Worm (Caenorhabditis elegans): Measurements from ENCODE around the gene har-1.

Gene har-1

DNA sequence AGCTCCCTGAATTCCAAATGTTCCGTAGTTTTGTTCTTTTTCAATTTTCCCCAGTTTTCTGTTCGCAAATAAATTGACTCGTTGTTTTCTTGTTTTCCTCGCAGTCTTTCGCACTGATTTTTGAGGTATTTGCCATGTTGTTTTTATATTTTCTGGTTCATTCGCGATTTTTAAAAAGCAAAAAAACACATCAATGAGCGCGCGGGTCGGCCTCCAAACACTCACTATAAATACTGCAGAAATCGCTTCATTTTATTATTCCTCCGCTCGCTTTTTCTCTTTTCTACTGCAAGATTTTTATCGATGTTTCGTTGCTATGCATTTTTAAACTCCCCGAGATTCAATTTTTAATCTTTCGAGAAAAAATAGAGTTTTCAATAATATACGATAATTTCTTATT lies 974 bp downstream of the har-1 start:
- TF ChIP-seq unc-62 (GFP tag; optimal IDR thresholded peaks at IDR 0.05) = no peak

DNA sequence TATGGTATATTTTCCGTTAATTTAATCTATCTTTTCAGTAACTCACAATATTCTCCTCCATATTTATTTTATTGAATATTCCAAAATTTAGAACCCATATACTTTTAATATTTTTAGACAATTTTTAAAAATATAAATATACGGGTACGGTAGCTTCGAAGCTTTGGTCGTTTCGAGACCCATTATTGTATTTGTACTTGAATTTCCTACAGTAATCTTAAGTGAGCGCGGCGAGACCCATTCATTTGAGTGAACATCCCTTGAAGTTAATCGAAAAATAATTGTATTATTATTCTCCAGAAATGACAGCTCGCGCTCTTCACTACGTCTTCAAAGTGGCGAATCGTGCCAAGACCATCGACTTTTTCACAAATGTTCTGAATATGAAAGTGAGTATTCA lies 1.4 kb downstream of the har-1 start, which contains the start of gene glod-4:
Gene glod-4, plus strand, starts transcription at position 301 of the 400 bp plus-strand sequence.
- TF ChIP-seq unc-62 (GFP tag; optimal IDR thresholded peaks at IDR 0.05) = no peak

DNA sequence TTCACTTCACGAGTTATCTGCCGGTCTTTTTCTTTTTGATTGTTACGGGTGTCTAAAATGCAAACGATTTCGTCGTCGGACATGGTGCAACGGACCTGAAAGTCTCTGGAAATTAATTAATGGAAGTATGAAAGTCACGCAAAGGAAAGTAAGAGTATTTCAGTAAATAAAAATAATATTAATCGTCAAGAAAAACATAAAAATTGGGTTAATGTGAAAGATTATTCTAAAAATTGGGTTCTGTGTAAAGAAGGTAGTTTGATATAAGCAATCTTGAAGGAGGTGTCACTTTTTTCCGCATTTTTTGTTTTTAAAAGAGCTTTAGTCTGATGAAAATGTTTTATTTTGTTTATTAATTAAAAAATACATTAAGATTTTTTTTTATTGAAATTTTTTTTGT lies 5.4 kb downstream of the har-1 start, which contains the start of gene C16C10.9:
Gene C16C10.9, minus strand, starts transcription at position 101 of the 400 bp plus-strand sequence.
- no peak for TF ChIP-seq unc-62 (GFP tag; optimal IDR thresholded peaks at IDR 0.05)

DNA sequence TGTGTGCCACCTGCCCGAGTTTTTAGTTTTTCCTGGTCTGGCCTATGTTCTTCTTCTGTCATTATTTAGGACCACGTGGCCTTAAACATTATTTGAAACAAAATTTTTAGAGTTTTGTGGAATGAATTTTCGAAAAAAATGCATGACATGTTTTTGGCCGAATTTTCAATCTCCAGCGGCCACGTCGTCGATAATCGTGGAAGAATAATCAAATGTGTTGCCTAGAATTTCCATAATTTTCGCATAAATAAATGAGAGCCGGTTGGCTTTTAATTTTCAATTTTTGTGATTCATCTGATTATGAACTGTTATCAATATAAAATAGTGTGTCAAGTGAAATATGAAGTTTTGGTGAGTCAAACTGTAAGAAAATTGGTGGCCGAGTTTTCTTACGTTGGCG lies 9.1 kb downstream of the har-1 start, which contains the start of gene C01G12.16:
Gene C01G12.16, plus strand, starts transcription at position 301 of the 400 bp plus-strand sequence.
- no peak for TF ChIP-seq unc-62 (GFP tag; optimal IDR thresholded peaks at IDR 0.05)

DNA sequence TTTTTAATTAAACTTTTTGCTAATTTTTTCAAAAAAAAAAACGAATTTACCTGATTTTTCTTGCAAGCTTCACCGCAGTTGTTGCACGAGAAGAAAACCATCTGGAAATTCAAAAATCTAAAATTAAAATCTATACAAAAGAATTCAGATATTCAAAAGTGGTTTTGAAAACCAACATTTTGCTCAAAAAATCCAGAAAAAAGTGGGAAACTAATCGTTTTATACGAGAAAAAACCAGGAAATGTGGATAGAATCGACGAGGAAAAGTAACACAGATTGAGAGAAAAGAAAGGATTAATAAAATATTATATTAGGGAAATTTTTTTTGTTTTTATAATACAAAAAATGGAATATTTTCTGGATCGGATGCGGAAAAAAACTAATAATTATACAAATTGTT lies 12.2 kb downstream of the har-1 start, which contains the start of gene C16C10.8:
Gene C16C10.8, minus strand, starts transcription at position 101 of the 400 bp plus-strand sequence.
- TF ChIP-seq unc-62 (GFP tag; optimal IDR thresholded peaks at IDR 0.05) = no peak

DNA sequence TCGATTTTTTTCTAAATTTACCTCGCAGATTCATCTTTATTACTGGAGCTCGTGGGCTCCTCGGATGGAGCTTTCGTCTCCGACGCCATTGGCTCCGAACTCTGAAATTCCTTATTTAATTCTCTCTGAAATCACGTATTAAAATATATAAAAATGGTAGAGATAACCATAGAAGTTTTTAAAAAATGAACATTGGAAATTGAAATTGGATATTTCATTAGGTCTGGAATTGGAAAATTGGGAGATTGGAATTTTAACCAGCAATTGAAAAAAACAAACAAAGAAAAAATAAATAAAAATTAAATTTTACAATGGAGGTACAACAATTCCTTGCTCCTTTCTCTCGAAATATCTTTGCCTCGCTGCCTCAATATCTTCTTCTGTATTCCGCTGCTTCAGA lies 14.9 kb downstream of the har-1 start, which contains the start of gene rnf-5:
Gene rnf-5, minus strand, starts transcription at position 101 of the 400 bp plus-strand sequence.
- TF ChIP-seq unc-62 (GFP tag; optimal IDR thresholded peaks at IDR 0.05) = no peak

DNA sequence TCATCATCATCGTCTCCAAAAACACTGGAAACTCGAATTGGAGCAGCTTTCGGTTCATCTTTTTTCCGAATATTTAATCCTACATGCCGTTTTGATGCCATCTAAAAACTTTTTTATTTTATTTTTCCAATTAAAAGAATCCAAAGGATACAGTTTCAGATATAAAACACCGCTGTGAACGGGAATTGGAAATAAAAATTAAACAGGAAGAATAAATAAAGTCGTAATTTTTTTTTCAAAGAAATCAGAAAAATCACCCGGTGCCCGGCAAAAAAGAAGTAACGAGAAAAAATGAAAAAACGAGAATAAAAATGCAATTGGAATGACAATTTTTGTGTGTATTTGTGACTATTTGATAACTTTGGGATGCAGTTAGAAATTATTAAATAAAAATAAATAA lies 16.8 kb downstream of the har-1 start, which contains the start of gene ccdc-55:
Gene ccdc-55, minus strand, starts transcription at position 101 of the 400 bp plus-strand sequence.
- TF ChIP-seq unc-62 (GFP tag; optimal IDR thresholded peaks at IDR 0.05) = no peak

DNA sequence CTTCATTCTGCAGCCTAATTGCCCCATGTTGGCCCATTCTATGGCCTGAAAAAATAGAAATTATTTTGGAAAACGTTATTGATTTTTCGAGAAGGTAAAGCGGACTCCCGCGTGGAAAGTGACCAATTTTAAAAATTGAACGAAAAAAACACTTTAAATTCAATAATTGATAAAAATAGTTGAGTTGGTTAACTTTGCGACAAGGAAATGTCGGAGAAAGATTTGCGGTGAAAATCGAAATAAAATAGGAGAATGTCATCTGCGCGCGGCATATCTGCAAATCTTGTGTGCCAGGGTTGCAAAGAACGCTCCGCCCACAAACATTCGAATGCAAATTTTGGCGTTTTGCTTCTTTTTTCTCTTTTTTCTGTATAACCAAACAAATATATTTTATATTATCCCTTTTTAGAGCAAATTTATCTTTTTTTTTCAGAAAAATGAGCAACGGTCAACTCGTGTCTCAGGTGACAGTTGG lies 19.1 kb downstream of the har-1 start, which contains the start of the genes rnf-121 and C16C10.4:
Gene rnf-121, minus strand, starts transcription at position 51 of the 475 bp plus-strand sequence.
Gene C16C10.4, plus strand, starts transcription at position 434 of the 475 bp plus-strand sequence.
- no peak for TF ChIP-seq unc-62 (GFP tag; optimal IDR thresholded peaks at IDR 0.05)

DNA sequence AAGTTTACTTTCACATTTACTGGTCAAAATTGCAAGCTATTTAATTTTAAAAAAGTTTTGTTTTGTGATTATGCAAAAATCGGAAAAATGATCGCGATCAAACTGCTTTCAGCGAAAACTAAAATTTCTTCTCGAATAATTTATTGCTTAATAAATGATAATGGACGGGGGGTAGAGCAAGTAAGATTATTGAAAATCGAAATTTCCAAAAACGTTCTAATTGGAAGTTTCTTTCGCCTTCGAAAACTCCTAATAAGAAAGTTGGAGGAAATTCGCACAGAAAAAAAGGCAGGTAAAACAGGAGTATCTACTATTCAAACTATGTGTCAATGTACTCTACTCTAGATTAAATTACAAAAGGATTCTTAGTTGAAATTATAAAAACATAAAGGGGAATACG lies 20.4 kb downstream of the har-1 start:
- no peak for TF ChIP-seq unc-62 (GFP tag; optimal IDR thresholded peaks at IDR 0.05)

DNA sequence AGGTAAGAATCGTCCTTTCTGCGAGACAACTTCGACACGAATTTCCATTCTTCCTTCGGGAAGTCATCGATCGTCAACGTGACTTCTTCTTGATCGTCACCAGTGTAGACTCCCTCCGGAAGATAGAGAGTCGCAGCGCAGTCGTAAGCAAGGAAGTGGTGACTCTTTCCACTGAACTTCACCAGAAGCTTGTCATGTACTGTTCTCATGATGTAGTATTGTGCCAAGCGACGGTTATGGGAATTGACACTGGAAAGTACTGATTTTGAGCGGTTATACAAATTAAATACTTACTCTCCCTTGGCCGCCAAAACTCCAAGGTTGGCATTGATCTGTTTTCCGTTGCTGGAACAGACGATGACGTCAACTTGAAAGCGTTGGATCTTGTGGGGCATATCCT lies 23.6 kb downstream of the har-1 start:
- TF ChIP-seq unc-62 (GFP tag; optimal IDR thresholded peaks at IDR 0.05) = no peak

DNA sequence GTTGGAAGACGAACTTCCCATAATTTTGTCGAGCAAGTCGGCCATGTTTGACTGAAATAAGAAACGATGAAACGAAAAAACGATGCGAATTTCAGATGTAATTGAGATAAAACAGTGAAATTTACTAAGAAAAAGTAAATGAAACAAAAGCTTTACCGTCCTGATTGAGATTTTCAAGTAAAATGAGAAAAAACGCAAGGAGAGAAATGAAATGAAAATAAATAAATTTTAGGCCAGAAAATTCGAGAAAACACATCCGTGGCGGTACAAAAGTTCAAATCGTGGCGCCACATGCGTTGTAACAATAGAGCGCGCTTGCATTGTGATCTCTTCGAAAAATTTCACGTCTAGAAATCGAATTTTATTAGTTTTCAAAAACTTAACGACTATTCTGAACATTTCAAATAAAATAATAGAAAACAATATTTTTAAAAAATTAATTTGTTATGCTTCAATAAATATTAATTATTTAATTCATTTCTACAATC lies 24.3 kb downstream of the har-1 start, which contains the start of the genes hrde-1 and C16C10.13:
Gene hrde-1, minus strand, starts transcription at position 51 of the 488 bp plus-strand sequence.
Gene C16C10.13, plus strand, starts transcription at position 332 of the 488 bp plus-strand sequence.
- TF ChIP-seq unc-62 (GFP tag; optimal IDR thresholded peaks at IDR 0.05) = no peak

DNA sequence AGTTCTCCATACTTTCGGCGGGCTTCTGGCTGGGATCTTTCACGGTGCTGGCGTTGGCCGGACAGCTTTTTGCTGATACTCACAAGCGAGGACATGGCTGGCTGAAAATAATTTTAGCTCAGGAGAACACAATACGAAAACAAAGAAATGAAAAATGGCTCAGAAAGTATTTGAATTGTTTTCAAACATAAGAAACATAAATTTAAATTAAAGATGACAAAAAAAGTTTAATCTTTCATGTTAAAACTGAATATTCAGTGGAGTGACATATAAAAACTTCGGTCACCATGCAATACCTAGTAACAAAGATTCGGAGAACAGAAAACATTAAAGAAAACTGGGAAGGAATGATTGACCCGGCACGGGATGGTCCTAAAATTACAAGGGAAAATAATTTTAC lies 26.7 kb downstream of the har-1 start, which contains the start of gene C16C10.2:
Gene C16C10.2, minus strand, starts transcription at position 101 of the 400 bp plus-strand sequence.
- TF ChIP-seq unc-62 (GFP tag; optimal IDR thresholded peaks at IDR 0.05) = no peak

DNA sequence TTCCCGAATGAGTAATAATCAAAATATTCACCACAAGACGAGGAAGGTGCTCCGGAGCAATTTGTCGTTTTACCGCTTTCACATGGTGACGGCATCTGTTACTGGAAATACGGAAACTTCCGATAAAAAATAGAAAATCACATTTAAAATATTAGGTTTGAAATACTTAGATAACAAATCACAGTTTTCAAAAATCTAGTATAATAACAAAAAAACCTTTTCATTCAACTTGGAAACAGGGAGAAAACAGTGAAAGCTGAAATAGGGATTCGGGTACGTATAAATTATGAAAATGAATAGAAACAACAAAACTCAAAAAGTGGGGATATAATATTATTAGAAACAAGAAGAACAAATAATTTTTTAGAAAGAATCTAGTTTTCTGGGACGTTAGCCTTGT lies 29.5 kb downstream of the har-1 start, which contains the start of gene C16C10.1:
Gene C16C10.1, minus strand, starts transcription at position 101 of the 400 bp plus-strand sequence.
- TF ChIP-seq unc-62 (GFP tag; optimal IDR thresholded peaks at IDR 0.05) = no peak

DNA sequence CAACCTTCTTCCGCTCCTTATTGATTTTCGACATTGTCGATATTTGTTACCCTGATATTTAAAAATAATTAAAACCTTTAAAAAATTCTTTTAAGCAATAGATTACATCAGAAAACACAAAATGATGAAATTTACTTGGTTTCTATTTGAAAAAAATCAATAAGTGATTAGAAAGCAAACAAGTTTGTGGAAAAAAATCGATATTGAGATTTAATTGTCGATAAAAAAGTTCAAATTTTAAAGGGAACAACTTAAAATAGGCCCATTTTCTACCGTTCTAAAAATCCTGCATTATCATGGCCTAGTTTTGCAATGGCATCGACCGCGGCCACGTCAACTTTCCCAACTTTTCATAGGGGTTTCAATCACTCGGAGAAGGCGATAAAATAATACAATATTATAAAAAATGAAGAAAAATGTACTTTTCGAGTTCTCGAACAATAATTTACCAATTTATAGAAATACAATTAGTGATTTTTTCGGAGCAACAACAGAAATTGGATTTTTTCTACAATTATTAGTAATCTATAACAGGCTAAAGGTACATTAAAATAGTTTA lies 35.0 kb downstream of the har-1 start, which contains the start of gene lars-1:
Gene lars-1, minus strand, starts transcription at position 51 of the 559 bp plus-strand sequence.
- TF ChIP-seq unc-62 (GFP tag; optimal IDR thresholded peaks at IDR 0.05) = no peak

DNA sequence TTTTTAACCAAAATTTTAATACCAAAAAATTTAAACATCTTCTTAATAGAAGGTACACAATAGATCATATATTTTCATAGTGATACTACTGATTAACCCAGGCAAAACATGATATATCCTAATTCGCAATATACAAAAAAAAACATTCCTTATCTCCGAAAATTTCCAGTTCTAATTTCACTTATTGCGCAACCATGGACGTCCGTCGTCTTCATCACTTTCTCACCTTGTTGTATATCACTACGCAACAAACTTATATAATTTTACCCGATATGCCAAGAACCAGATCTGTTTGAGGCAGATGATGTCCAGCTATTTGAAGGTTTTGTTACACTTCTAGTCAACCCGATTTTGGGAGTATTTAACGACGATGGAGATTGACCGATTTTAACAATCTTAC lies 36.0 kb downstream of the har-1 start, which contains the start of gene R74.2:
Gene R74.2, plus strand, starts transcription at position 316 of the 400 bp plus-strand sequence.
- TF ChIP-seq unc-62 (GFP tag; optimal IDR thresholded peaks at IDR 0.05) = no peak

DNA sequence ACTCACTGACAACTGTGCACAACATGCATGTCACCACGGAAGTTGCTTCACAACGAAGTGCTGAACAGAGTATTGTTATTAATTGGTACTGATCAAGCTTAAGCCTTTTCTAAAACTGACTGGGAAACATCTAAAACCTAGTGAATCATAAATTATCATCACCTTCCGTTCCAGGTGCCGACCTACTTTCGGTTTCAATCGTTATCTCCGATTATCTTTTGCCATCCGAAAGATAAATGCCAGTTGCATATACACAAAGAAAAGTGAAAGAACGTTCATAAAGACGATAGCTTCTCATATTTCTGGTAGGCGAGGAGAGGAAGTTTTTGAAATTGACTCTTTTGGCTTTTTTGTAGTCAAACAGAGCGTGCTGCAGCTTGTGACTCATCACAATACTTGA lies 37.7 kb downstream of the har-1 start:
- TF ChIP-seq unc-62 (GFP tag; optimal IDR thresholded peaks at IDR 0.05) = no peak
